Worm (Caenorhabditis elegans) whole organism, L3 larva: ENCODE data around the gene srw-123.

Experiments
- R02D3.7 ChIP-seq: fragments of 150-350 bp; optimal IDR thresholded peaks from 2 replicates; lab custom pipeline; 2014; ENCODE audit warnings: missing biosample characterization, missing genetic modification characterization
- ceh-16 ChIP-seq: sonication (generic microtip); optimal IDR thresholded peaks from 2 replicates; lab custom pipeline; 2017; ENCODE audit warnings: missing biosample characterization, missing genetic modification characterization
- egl-27 ChIP-seq: sonication (generic microtip); optimal IDR thresholded peaks from 4 replicates; lab custom pipeline; 2017; ENCODE audit warnings: missing biosample characterization, missing genetic modification reagents, missing genetic modification characterization
- elt-1 ChIP-seq: fragments of 150-350 bp; optimal IDR thresholded peaks from 2 replicates; lab custom pipeline; 2014; ENCODE audit warnings: missing biosample characterization, missing genetic modification characterization
- jun-1 ChIP-seq: fragments of 150-350 bp; optimal IDR thresholded peaks from 2 replicates; lab custom pipeline; 2014; ENCODE audit warnings: missing biosample characterization, missing genetic modification reagents, missing genetic modification characterization
- lin-15B ChIP-seq: fragments of 150-350 bp; optimal IDR thresholded peaks from 2 replicates; lab custom pipeline; 2014; ENCODE audit warnings: missing biosample characterization, missing genetic modification characterization
- mdl-1 ChIP-seq: fragments of 150-350 bp; optimal IDR thresholded peaks from 2 replicates; lab custom pipeline; 2014; ENCODE audit warnings: missing biosample characterization, missing genetic modification characterization
- nhr-11 ChIP-seq: fragments of 150-350 bp; optimal IDR thresholded peaks from 2 replicates; lab custom pipeline; 2014; ENCODE audit warnings: missing biosample characterization, missing genetic modification characterization
- nhr-28 ChIP-seq: fragments of 150-350 bp; optimal IDR thresholded peaks from 2 replicates; lab custom pipeline; 2014; ENCODE audit warnings: missing biosample characterization, missing genetic modification characterization
- nhr-76 ChIP-seq: fragments of 150-350 bp; sonication (generic microtip); optimal IDR thresholded peaks from 5 replicates; lab custom pipeline; 2014; ENCODE audit warnings: missing biosample characterization, missing genetic modification characterization
- pqm-1 ChIP-seq: fragments of 150-350 bp; optimal IDR thresholded peaks from 2 replicates; lab custom pipeline; 2017; ENCODE audit warnings: missing biosample characterization, missing genetic modification characterization, inconsistent platforms
- zag-1 ChIP-seq: fragments of 150-350 bp; optimal IDR thresholded peaks from 2 replicates; lab custom pipeline; 2014; ENCODE audit warnings: missing biosample characterization, missing genetic modification characterization
- ztf-11 ChIP-seq: fragments of 150-350 bp; optimal IDR thresholded peaks from 2 replicates; lab custom pipeline; 2014; ENCODE audit warnings: missing biosample characterization, missing genetic modification characterization

DNA sequence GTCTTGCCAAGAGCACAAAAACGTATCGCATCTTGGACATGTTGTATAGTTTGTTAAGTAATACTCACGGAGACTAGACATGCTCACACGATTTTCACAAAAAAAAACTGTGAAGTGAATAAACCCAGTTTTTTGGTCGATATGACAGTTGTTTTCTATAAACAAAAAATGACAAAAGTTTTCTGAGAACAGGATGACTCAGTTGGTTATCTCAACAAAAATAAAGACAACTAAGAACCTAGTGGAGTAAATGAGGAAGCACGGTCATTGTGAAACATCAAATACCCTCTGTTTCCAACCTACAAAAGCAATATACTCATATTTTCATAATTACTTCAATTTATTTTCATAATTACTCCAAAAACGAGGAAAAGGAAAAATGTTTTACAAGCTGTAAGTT, 29.6 kb downstream of the srw-123 start, which contains the start of gene srh-87:
- no peak for TF ChIP-seq nhr-28 (tag; lab: Kevin White, UChicago)
- TF ChIP-seq elt-1 (tag; lab: Kevin White, UChicago), result no peak
- TF ChIP-seq nhr-11, result no peak
- TF ChIP-seq pqm-1 (tag; lab: Kevin White, UChicago), result no peak
- no peak for TF ChIP-seq jun-1 (tag; lab: Kevin White, UChicago)
- TF ChIP-seq ztf-11, result no peak
- TF ChIP-seq ceh-16 (tag; lab: Kevin White, UChicago), result no peak
- no peak for TF ChIP-seq mdl-1
- no peak for TF ChIP-seq egl-27 (tag; lab: Kevin White, UChicago)
- TF ChIP-seq zag-1, result no peak
- no peak for TF ChIP-seq nhr-76
- no peak for TF ChIP-seq R02D3.7 (tag; lab: Kevin White, UChicago)
- no peak for TF ChIP-seq lin-15B (tag; lab: Kevin White, UChicago)
